Worm (Caenorhabditis elegans) whole organism, early embryonic: ENCODE measurements around the gene chil-19.

Source experiments
- B0310.2 ChIP-seq: sonication (generic microtip); optimal IDR thresholded peaks from 2 replicates; lab custom pipeline; 2016; ENCODE audit warnings: mild to moderate bottlenecking, missing genetic modification characterization, missing compliant biosample characterization
- F13C5.2 ChIP-seq: sonication (generic microtip); optimal IDR thresholded peaks from 2 replicates; lab custom pipeline; 2017; ENCODE audit warnings: mild to moderate bottlenecking, missing genetic modification characterization, inconsistent platforms, missing compliant biosample characterization
- aly-1 ChIP-seq: sonication (generic microtip); optimal IDR thresholded peaks from 2 replicates; lab custom pipeline; 2016; ENCODE audit warnings: missing genetic modification characterization, missing compliant biosample characterization
- ama-1 ChIP-seq: fragments of 150-350 bp; optimal IDR thresholded peaks from 2 replicates; lab custom pipeline; 2014
- ceh-13 ChIP-seq: fragments of 200-800 bp; sonication (Bioruptor generic); optimal IDR thresholded peaks from 2 replicates; lab custom pipeline; 2018; ENCODE audit warnings: mild to moderate bottlenecking, missing genetic modification characterization, missing compliant biosample characterization
- ceh-36 ChIP-seq: sonication (generic microtip); optimal IDR thresholded peaks from 2 replicates; lab custom pipeline; 2016; ENCODE audit warnings: missing genetic modification characterization, inconsistent platforms, missing compliant biosample characterization
- ets-7 ChIP-seq: sonication (generic microtip); optimal IDR thresholded peaks from 2 replicates; lab custom pipeline; 2016; ENCODE audit warnings: missing genotype, missing genetic modification characterization, missing compliant biosample characterization
- flt-1 ChIP-seq: fragments of 200-800 bp; sonication (Bioruptor generic); IDR thresholded peaks from 2 replicates; pipeline ENCODE4 v1.3.6; 2022; ENCODE audit warnings: missing genetic modification characterization, missing compliant biosample characterization
- hmbx-1 ChIP-seq: sonication (generic microtip); optimal IDR thresholded peaks from 2 replicates; lab custom pipeline; 2016; ENCODE audit warnings: mild to moderate bottlenecking, missing genetic modification characterization, missing compliant biosample characterization
- hmg-4 ChIP-seq: fragments of 200-800 bp; sonication (Bioruptor generic); optimal IDR thresholded peaks from 2 replicates; lab custom pipeline; 2018; ENCODE audit warnings: mild to moderate bottlenecking, missing genetic modification characterization, missing compliant biosample characterization
- hnd-1 ChIP-seq: sonication (generic microtip); optimal IDR thresholded peaks from 2 replicates; lab custom pipeline; 2016; ENCODE audit warnings: missing genetic modification characterization, missing compliant biosample characterization
- pes-1 ChIP-seq: fragments of 200-800 bp; sonication (Bioruptor generic); IDR thresholded peaks from 2 replicates; pipeline ENCODE4 v1.3.6; 2022; ENCODE audit warnings: missing genetic modification reagents, missing genetic modification characterization, missing compliant biosample characterization
- scrt-1 ChIP-seq: fragments of 200-800 bp; sonication (Bioruptor generic); IDR thresholded peaks from 2 replicates; pipeline ENCODE4 v1.3.6; 2022; ENCODE audit warnings: missing genetic modification characterization, missing compliant biosample characterization
- sea-1 ChIP-seq: fragments of 200-800 bp; sonication (Bioruptor generic); conservative IDR thresholded peaks from 2 replicates; pipeline ENCODE4 v1.3.6; 2022; ENCODE audit warnings: missing genetic modification characterization, missing compliant biosample characterization
- tbx-11 ChIP-seq: fragments of 200-800 bp; sonication (Bioruptor generic); IDR thresholded peaks from 2 replicates; pipeline ENCODE4 v1.3.6; 2022; ENCODE audit warnings: missing genetic modification characterization, missing compliant biosample characterization
- tbx-37 ChIP-seq: fragments of 200-800 bp; sonication (Bioruptor generic); conservative IDR thresholded peaks from 2 replicates; pipeline ENCODE4 v1.3.6; 2022; ENCODE audit warnings: missing genetic modification reagents, missing genetic modification characterization, missing compliant biosample characterization
- tra-4 ChIP-seq: sonication (generic microtip); optimal IDR thresholded peaks from 2 replicates; lab custom pipeline; 2017; ENCODE audit warnings: missing genetic modification characterization, missing compliant biosample characterization

Gene chil-19

ce11 chrII:9433609-9434008 lies 20.6 kb downstream of the chil-19 start, which contains the start of gene kin-15:
Gene kin-15, minus strand, starts transcription at chrII:9433709.
- no peak for TF ChIP-seq tbx-37 (GFP tag; lab: Robert Waterston, UW)
- TF ChIP-seq tra-4 (tag; lab: Kevin White, UChicago): no peak
- no peak for TF ChIP-seq pes-1 (GFP tag; lab: Robert Waterston, UW)
- TF ChIP-seq flt-1 (GFP tag; lab: Robert Waterston, UW): no peak
- no peak for TF ChIP-seq hnd-1 (tag; lab: Kevin White, UChicago)
- TF ChIP-seq ets-7: no peak
- no peak for TF ChIP-seq B0310.2 (tag; lab: Kevin White, UChicago)
- TF ChIP-seq ceh-36 (tag; lab: Kevin White, UChicago): no peak

ce11 chrII:9431119-9431518 lies 23.1 kb downstream of the chil-19 start:
- TF ChIP-seq B0310.2 (tag; lab: Kevin White, UChicago) (no peak), aly-1 (tag; lab: Kevin White, UChicago) (no peak), tra-4 (tag; lab: Kevin White, UChicago) (no peak), F13C5.2 (tag; lab: Kevin White, UChicago) (no peak), hmg-4 (no peak), sea-1 (GFP tag; lab: Robert Waterston, UW) (no peak), ets-7 (no peak), ceh-36 (tag; lab: Kevin White, UChicago) (no peak), ama-1 (lab: Kevin White, UChicago) (no peak), tbx-11 (GFP tag; lab: Robert Waterston, UW) (no peak), flt-1 (GFP tag; lab: Robert Waterston, UW) (no peak), hnd-1 (tag; lab: Kevin White, UChicago) (no peak), ceh-13 (GFP tag; lab: Kevin White, UChicago) (no peak), hmbx-1 (tag; lab: Kevin White, UChicago) (no peak), tbx-37 (GFP tag; lab: Robert Waterston, UW) (no peak), pes-1 (GFP tag; lab: Robert Waterston, UW) (no peak)

ce11 chrII:9427644-9428043 lies 26.6 kb downstream of the chil-19 start, which contains the start of gene M176.5:
Gene M176.5, minus strand, starts transcription at chrII:9427744.
- no peak for TF ChIP-seq aly-1 (tag; lab: Kevin White, UChicago)
- no peak for TF ChIP-seq sea-1 (GFP tag; lab: Robert Waterston, UW)
- TF ChIP-seq pes-1 (GFP tag; lab: Robert Waterston, UW): no peak
- TF ChIP-seq tbx-11 (GFP tag; lab: Robert Waterston, UW): no peak
- no peak for TF ChIP-seq hnd-1 (tag; lab: Kevin White, UChicago)
- no peak for TF ChIP-seq B0310.2 (tag; lab: Kevin White, UChicago)
- TF ChIP-seq flt-1 (GFP tag; lab: Robert Waterston, UW): no peak
- TF ChIP-seq tbx-37 (GFP tag; lab: Robert Waterston, UW): no peak
- TF ChIP-seq ceh-13 (GFP tag; lab: Kevin White, UChicago): no peak

- TF ChIP-seq scrt-1 (GFP tag; lab: Robert Waterston, UW) (no peak), ceh-36 (tag; lab: Kevin White, UChicago) (no peak), hnd-1 (tag; lab: Kevin White, UChicago) (no peak)
Measured at ce11 chrII:9426076-9426475, 28.1 kb downstream of the chil-19 start, which contains the start of gene M176.10. Gene M176.10, minus strand, starts transcription at chrII:9426176.

ce11 chrII:9421969-9422368 lies 32.2 kb downstream of the chil-19 start, which contains the start of gene M176.11:
Gene M176.11, plus strand, starts transcription at chrII:9422269.
- TF ChIP-seq pes-1 (GFP tag; lab: Robert Waterston, UW) (no peak), ets-7 (no peak), ceh-13 (GFP tag; lab: Kevin White, UChicago) (no peak), flt-1 (GFP tag; lab: Robert Waterston, UW) (no peak), tbx-37 (GFP tag; lab: Robert Waterston, UW) (no peak), scrt-1 (GFP tag; lab: Robert Waterston, UW) (no peak), F13C5.2 (tag; lab: Kevin White, UChicago) (no peak), sea-1 (GFP tag; lab: Robert Waterston, UW) (no peak)

- TF ChIP-seq B0310.2 (tag; lab: Kevin White, UChicago): no peak
- TF ChIP-seq hmbx-1 (tag; lab: Kevin White, UChicago): no peak
- TF ChIP-seq aly-1 (tag; lab: Kevin White, UChicago): no peak
- TF ChIP-seq tbx-37 (GFP tag; lab: Robert Waterston, UW): no peak
- no peak for TF ChIP-seq tra-4 (tag; lab: Kevin White, UChicago)
- TF ChIP-seq ceh-36 (tag; lab: Kevin White, UChicago): no peak
- TF ChIP-seq scrt-1 (GFP tag; lab: Robert Waterston, UW): no peak
- TF ChIP-seq ceh-13 (GFP tag; lab: Kevin White, UChicago): no peak
- no peak for TF ChIP-seq ets-7
- TF ChIP-seq sea-1 (GFP tag; lab: Robert Waterston, UW): no peak
- no peak for TF ChIP-seq ama-1 (lab: Kevin White, UChicago)
Measured at ce11 chrII:9418843-9419532, 35.2 kb downstream of the chil-19 start.

- TF ChIP-seq hmbx-1 (tag; lab: Kevin White, UChicago) (no peak), hmg-4 (no peak), ama-1 (lab: Kevin White, UChicago) (no peak), pes-1 (GFP tag; lab: Robert Waterston, UW) (no peak), tbx-37 (GFP tag; lab: Robert Waterston, UW) (no peak), ceh-36 (tag; lab: Kevin White, UChicago) (no peak), hnd-1 (tag; lab: Kevin White, UChicago) (no peak), sea-1 (GFP tag; lab: Robert Waterston, UW) (no peak), scrt-1 (GFP tag; lab: Robert Waterston, UW) (no peak), tra-4 (tag; lab: Kevin White, UChicago) (no peak), ets-7 (no peak), ceh-13 (GFP tag; lab: Kevin White, UChicago) (no peak), tbx-11 (GFP tag; lab: Robert Waterston, UW) (no peak)
Measured at ce11 chrII:9418065-9418567, 36.1 kb downstream of the chil-19 start, which contains the start of the genes M176.4 and M176.16. Gene M176.4, plus strand, starts transcription at chrII:9418365. Gene M176.16, plus strand, starts transcription at chrII:9418517.
